Fruit fly (Drosophila melanogaster): Measurements from ENCODE around the gene CG8661.
A peak's percentile ranks its signal among the peaks of the same experiment; 100 is the strongest.

Gene CG8661

dm6 chrX:17293385-17293784, 9.1 kb upstream of the CG8661 start (continued):
- TF ChIP-seq CG12219 (GFP tag; optimal IDR thresholded peaks at IDR 0.05): no peak
- TF ChIP-seq Rfx (GFP tag; IDR thresholded peaks at IDR 0.05): peak; percentile 69
- no peak for TF ChIP-seq CTCF (GFP tag; optimal IDR thresholded peaks at IDR 0.05)
- TF ChIP-seq hbn (GFP tag; IDR thresholded peaks at IDR 0.05; ENCODE audit: partially characterized antibody): no peak
- TF ChIP-seq CG1832 (GFP tag; optimal IDR thresholded peaks at IDR 0.05): no peak

dm6 chrX:17292050-17292730, 7.9 kb upstream of the CG8661 start:
- no peak; the same call in 1 of the 2 replicates for TF ChIP-seq CG9215 (GFP tag; IDR thresholded peaks at IDR 0.05)
- peak; percentile 29 to 63 for TF ChIP-seq Pdp1 (GFP tag; optimal IDR thresholded peaks at IDR 0.05)
- TF ChIP-seq schlank (tag; optimal IDR thresholded peaks at IDR 0.05): peak; percentile 56
- TF ChIP-seq Hmx (GFP tag; optimal IDR thresholded peaks at IDR 0.05): peak; percentile 49
- TF ChIP-seq danr (GFP tag; IDR thresholded peaks at IDR 0.05): peak; percentile 46; the same call in 1 of the 2 replicates
- TF ChIP-seq CG9817 (tag; optimal IDR thresholded peaks at IDR 0.05): peak; percentile 66
- TF ChIP-seq Jarid2 (GFP tag; optimal IDR thresholded peaks at IDR 0.05): no peak
- TF ChIP-seq Tbp (GFP tag; optimal IDR thresholded peaks at IDR 0.05): no peak
- peak; percentile 73 for TF ChIP-seq CG17385 (GFP tag; optimal IDR thresholded peaks at IDR 0.05)
- TF ChIP-seq crol (GFP tag; IDR thresholded peaks at IDR 0.05): no peak
- peak; percentile 57 for TF ChIP-seq CG8388 (GFP tag; optimal IDR thresholded peaks at IDR 0.05)
- peak; percentile 74 for TF ChIP-seq phol (tag; optimal IDR thresholded peaks at IDR 0.05)
- TF ChIP-seq emc (GFP tag; optimal IDR thresholded peaks at IDR 0.05): no peak
- TF ChIP-seq pita (GFP tag; optimal IDR thresholded peaks at IDR 0.05): no peak
- TF ChIP-seq Ada2b (GFP tag; IDR thresholded peaks at IDR 0.05): peak; percentile 36; the same call in 1 of the 2 replicates
- TF ChIP-seq caup (GFP tag; optimal IDR thresholded peaks at IDR 0.05; ENCODE audit: severe bottlenecking): peak; percentile 70
- TF ChIP-seq peb (GFP tag; IDR thresholded peaks at IDR 0.05): no peak
- TF ChIP-seq sd (tag; optimal IDR thresholded peaks at IDR 0.05): peak; percentile 28
- no peak for TF ChIP-seq ftz-f1 (GFP tag; optimal IDR thresholded peaks at IDR 0.05)
- TF ChIP-seq Hr78 (GFP tag; optimal IDR thresholded peaks at IDR 0.05): peak in 1 of 2 experiments; percentile 1
- TF ChIP-seq ttk (GFP tag; IDR thresholded peaks at IDR 0.05): peak; percentile 40; the same call in 1 of the 2 replicates
- peak; percentile 79 for TF ChIP-seq PHDP (tag; optimal IDR thresholded peaks at IDR 0.05)
- TF ChIP-seq Atf6 (GFP tag; IDR thresholded peaks at IDR 0.05): peak; percentile 73
- TF ChIP-seq Oaz (GFP tag; IDR thresholded peaks at IDR 0.05): 0 out of 2 replicates have a peak, but pooled peaks have one; percentile 25
- TF ChIP-seq MESR4 (GFP tag; optimal IDR thresholded peaks at IDR 0.05): no peak
- peak; percentile 63 for TF ChIP-seq slbo (GFP tag; IDR thresholded peaks at IDR 0.05)
- TF ChIP-seq B-H1 (GFP tag; IDR thresholded peaks at IDR 0.05): peak; percentile 25; the same call in 1 of the 3 replicates
- TF ChIP-seq slp2 (GFP tag; optimal IDR thresholded peaks at IDR 0.05): peak; percentile 33
- TF ChIP-seq pum (GFP tag; optimal IDR thresholded peaks at IDR 0.05): peak; percentile 33
- TF ChIP-seq CG3995 (GFP tag; optimal IDR thresholded peaks at IDR 0.05): peak; percentile 24
- peak; percentile 35 for TF ChIP-seq chn (GFP tag; optimal IDR thresholded peaks at IDR 0.05)
- TF ChIP-seq Aef1 (GFP tag; IDR thresholded peaks at IDR 0.05): peak; percentile 34; the same call in 1 of the 3 replicates
- TF ChIP-seq Nf-YC (tag; optimal IDR thresholded peaks at IDR 0.05): peak; percentile 60
- TF ChIP-seq Antp (GFP tag; optimal IDR thresholded peaks at IDR 0.05): peak; percentile 39
- no peak for TF ChIP-seq h (optimal IDR thresholded peaks at IDR 0.05)
- TF ChIP-seq CG11093 (GFP tag; IDR thresholded peaks at IDR 0.05): peak; percentile 45; the same call in 1 of the 3 replicates
- TF ChIP-seq CG4328 (GFP tag; optimal IDR thresholded peaks at IDR 0.05): peak; percentile 55
- no peak for TF ChIP-seq CG6272 (GFP tag; IDR thresholded peaks at IDR 0.05)
- peak; percentile 67 for TF ChIP-seq ind (GFP tag; optimal IDR thresholded peaks at IDR 0.05)
- peak; percentile 4 for TF ChIP-seq dmrt11E (tag; optimal IDR thresholded peaks at IDR 0.05)
- TF ChIP-seq en (GFP tag; optimal IDR thresholded peaks at IDR 0.05): peak; percentile 14
- TF ChIP-seq gt (GFP tag; IDR thresholded peaks at IDR 0.05): 0 out of 2 replicates have a peak, but pooled peaks have one; percentile 30
- TF ChIP-seq CG10274 (GFP tag; optimal IDR thresholded peaks at IDR 0.05): peak; percentile 59
- TF ChIP-seq CG30020 (tag; optimal IDR thresholded peaks at IDR 0.05): peak; percentile 17
